Fruit fly (Drosophila melanogaster): ENCODE measurements around the gene GstO1.
A peak's percentile ranks its signal among the peaks of the same experiment; 100 is the strongest.

GstO1 gene

DNA sequence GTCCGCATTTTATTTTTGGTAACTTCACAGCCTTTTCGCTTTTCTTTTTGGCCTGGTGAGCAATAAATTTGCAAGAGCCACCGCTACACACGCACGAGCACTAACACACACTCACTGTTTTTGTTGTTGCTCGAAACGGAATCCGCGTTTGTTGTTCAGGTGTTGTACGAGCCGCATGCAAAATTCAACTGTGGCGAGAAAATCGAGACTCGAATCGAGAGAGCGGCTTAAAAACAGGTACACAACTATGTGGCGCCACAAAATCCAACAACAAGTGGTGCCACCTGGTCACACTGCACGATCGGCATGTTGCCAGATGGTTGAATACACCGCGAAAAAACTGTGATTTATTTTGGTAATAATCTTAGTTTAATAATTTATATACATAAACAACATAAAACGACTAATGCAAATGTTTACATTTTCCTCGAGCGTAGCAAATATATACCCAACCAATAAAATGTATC, 17.7 kb downstream of the GstO1 start, which contains the start of gene CG43163 (continued):
- peak; percentile 50 for TF ChIP-seq CG10366 (GFP tag; IDR thresholded peaks at IDR 0.05)
- no peak for TF ChIP-seq odd (GFP tag; optimal IDR thresholded peaks at IDR 0.05)
- no peak for TF ChIP-seq CG15073 (GFP tag; optimal IDR thresholded peaks at IDR 0.05)
- peak; percentile 54 for TF ChIP-seq tap (tag; optimal IDR thresholded peaks at IDR 0.05)
- no peak for TF ChIP-seq bigmax (GFP tag; optimal IDR thresholded peaks at IDR 0.05)
- TF ChIP-seq bowl (GFP tag; IDR thresholded peaks at IDR 0.05): no peak
- peak; percentile 53 for TF ChIP-seq CG4820 (GFP tag; optimal IDR thresholded peaks at IDR 0.05)
- peak; percentile 65 for TF ChIP-seq Fer1 (GFP tag; optimal IDR thresholded peaks at IDR 0.05)
- no peak for TF ChIP-seq so (GFP tag; IDR thresholded peaks at IDR 0.05)
- peak; percentile 27 for TF ChIP-seq mam (GFP tag; optimal IDR thresholded peaks at IDR 0.05)
- peak; percentile 47 for TF ChIP-seq vfl (GFP tag; optimal IDR thresholded peaks at IDR 0.05)
- peak; percentile 42 for TF ChIP-seq Abd-B (GFP tag; optimal IDR thresholded peaks at IDR 0.05)
- peak in 1 of 2 experiments; percentile 30 for TF ChIP-seq insv (GFP tag; optimal IDR thresholded peaks at IDR 0.05)
- TF ChIP-seq Xbp1 (GFP tag; optimal IDR thresholded peaks at IDR 0.05): peak; percentile 78
- no peak for TF ChIP-seq HmgD (GFP tag; optimal IDR thresholded peaks at IDR 0.05)
- peak; percentile 70 for TF ChIP-seq CoRest (tag; optimal IDR thresholded peaks at IDR 0.05)
- TF ChIP-seq CG14667 (GFP tag; IDR thresholded peaks at IDR 0.05): peak; percentile 21; the same call in 1 of the 2 replicates
- no peak for TF ChIP-seq hb (GFP tag; IDR thresholded peaks at IDR 0.05; ENCODE audit: partially characterized antibody)
- TF ChIP-seq CG7357 (GFP tag; IDR thresholded peaks at IDR 0.05): peak; percentile 34; the same call in 1 of the 3 replicates
- no peak for TF ChIP-seq CkIIα-i1 (GFP tag; IDR thresholded peaks at IDR 0.05)
- no peak for TF ChIP-seq dimm (GFP tag; IDR thresholded peaks at IDR 0.05)
- 0 out of 3 replicates have a peak, but pooled peaks have one; percentile 33 for TF ChIP-seq CG11695 (GFP tag; IDR thresholded peaks at IDR 0.05)
- peak; percentile 25 for TF ChIP-seq tx (GFP tag; optimal IDR thresholded peaks at IDR 0.05)
- no peak for TF ChIP-seq tio (GFP tag; optimal IDR thresholded peaks at IDR 0.05)
- peak; percentile 76 for TF ChIP-seq lilli (GFP tag; optimal IDR thresholded peaks at IDR 0.05)
- no peak for TF ChIP-seq sens-2 (GFP tag; IDR thresholded peaks at IDR 0.05)
- TF ChIP-seq CG17359 (tag; optimal IDR thresholded peaks at IDR 0.05): peak; percentile 62
- TF ChIP-seq zf30C (GFP tag; optimal IDR thresholded peaks at IDR 0.05): peak; percentile 99
- peak; percentile 32 for TF ChIP-seq Atf-2 (GFP tag; optimal IDR thresholded peaks at IDR 0.05)
- TF ChIP-seq Oaz (GFP tag; IDR thresholded peaks at IDR 0.05): no peak
- peak; percentile 84 for TF ChIP-seq MBD-R2 (GFP tag; IDR thresholded peaks at IDR 0.05)
- peak; percentile 43 for TF ChIP-seq ems (GFP tag; optimal IDR thresholded peaks at IDR 0.05)
- TF ChIP-seq CG4617 (GFP tag; optimal IDR thresholded peaks at IDR 0.05; ENCODE audit: borderline replicate concordance): peak; percentile 42

DNA sequence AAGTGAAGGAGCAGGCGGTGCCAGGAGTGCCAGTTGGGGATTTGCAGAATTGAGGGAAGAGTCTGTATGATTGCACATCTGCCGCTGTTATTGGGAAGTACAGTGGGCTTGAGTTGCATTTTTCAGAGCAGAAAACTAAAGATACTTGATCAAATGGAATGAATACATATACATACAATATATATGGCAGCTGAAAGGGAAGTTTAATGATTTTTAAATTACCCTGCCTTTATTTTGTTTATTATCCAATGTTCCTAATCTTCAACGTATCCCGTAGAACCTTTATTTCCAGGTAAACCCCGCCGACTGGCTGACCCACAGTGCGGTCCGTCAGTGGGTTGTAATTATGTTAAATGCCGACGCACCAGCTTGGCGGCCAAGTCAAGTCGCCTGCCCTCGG, 43.7 kb downstream of the GstO1 start:
- peak in 1 of 2 experiments; percentile 28 for TF ChIP-seq tll (GFP tag; optimal IDR thresholded peaks at IDR 0.05)
- TF ChIP-seq Ets65A (GFP tag): peak; percentile 41
- no peak for TF ChIP-seq CG10543 (GFP tag; optimal IDR thresholded peaks at IDR 0.05)
- no peak for TF ChIP-seq CG11504 (tag; optimal IDR thresholded peaks at IDR 0.05)
- TF ChIP-seq zen (tag; optimal IDR thresholded peaks at IDR 0.05): peak; percentile 91

Data from whole organism, embryonic.